Worm (Caenorhabditis elegans): ENCODE measurements around the gene kin-16.

kin-16 gene

DNA sequence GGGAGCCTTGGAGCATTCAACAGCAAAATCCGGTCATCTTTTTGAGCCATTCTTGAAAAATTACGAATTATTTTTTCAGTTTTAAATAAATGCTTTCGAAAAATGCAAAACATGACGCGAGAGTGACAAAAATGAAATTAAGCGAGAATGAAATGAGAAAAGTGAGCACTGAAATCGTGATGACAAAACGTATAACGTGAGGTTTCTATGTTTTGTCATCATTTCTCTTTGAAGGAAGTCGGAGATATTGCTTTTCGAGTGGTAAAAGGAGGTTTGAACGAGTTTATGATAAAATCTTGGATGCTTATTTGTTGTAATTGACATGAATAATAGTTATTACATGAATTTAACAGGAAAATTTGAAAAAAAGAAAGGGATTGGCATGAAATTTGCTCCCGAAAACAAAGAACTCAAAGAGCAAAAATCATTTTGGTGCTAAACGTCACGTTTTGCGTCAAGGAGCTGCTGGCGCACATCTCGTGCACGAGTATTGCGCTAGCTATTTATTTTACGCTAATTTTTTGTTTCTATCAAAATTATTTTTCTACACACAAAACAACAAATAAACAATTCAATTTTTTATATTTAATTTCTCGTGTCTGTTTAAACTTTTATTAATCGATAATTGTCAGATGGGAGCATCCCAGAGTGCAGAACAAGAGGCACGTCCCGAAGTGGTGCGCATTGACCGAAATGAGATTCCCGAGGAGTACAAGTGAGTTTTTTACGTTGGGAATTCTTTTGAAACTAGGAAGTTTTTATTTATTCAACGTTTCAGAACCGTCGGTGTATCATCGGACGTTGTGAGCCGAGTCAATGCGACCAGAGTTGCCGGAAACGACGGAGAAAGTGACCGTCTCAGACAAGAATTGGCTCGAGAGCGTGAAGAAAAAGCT is 19.3 kb downstream of the kin-16 start, which contains the start of the genes gss-1 and chch-3 (continued):
- TF ChIP-seq nhr-12 (tag; optimal IDR thresholded peaks at IDR 0.05) (no peak), nhr-47 (tag; optimal IDR thresholded peaks at IDR 0.05) (peak; percentile 74), elt-2 (tag; optimal IDR thresholded peaks at IDR 0.05) (peak; percentile 4), C04F5.9 (tag; optimal IDR thresholded peaks at IDR 0.05) (peak; percentile 24), unc-86 (tag; optimal IDR thresholded peaks at IDR 0.05) (peak; percentile 21), fkh-4 (tag; optimal IDR thresholded peaks at IDR 0.05; ENCODE audit: borderline replicate concordance) (no peak), fkh-8 (tag; optimal IDR thresholded peaks at IDR 0.05) (peak; percentile 42), pqm-1 (tag; optimal IDR thresholded peaks at IDR 0.05) (no peak), nhr-90 (tag; optimal IDR thresholded peaks at IDR 0.05; ENCODE audit: poor library complexity) (peak; percentile 28), nhr-77 (tag; optimal IDR thresholded peaks at IDR 0.05) (peak; percentile 7), nhr-237 (tag; optimal IDR thresholded peaks at IDR 0.05) (no peak), nhr-28 (tag; optimal IDR thresholded peaks at IDR 0.05) (no peak), ceh-82 (tag; optimal IDR thresholded peaks at IDR 0.05) (peak; percentile 55 to 67 (median 67)), tbx-2 (tag; optimal IDR thresholded peaks at IDR 0.05) (peak; percentile 68), unc-62 (GFP tag; optimal IDR thresholded peaks at IDR 0.05) (no peak), zip-4 (GFP tag; optimal IDR thresholded peaks at IDR 0.05) (no peak), alr-1 (tag; optimal IDR thresholded peaks at IDR 0.05; ENCODE audit: borderline replicate concordance) (no peak), vab-15 (tag; optimal IDR thresholded peaks at IDR 0.05) (no peak), unc-30 (tag; optimal IDR thresholded peaks at IDR 0.05) (no peak), irx-1 (tag; optimal IDR thresholded peaks at IDR 0.05) (no peak), lin-14 (GFP tag; optimal IDR thresholded peaks at IDR 0.05) (peak; percentile 81), pag-3 (tag; optimal IDR thresholded peaks at IDR 0.05; ENCODE audit: borderline replicate concordance, insufficient read depth) (no peak), grh-1 (GFP tag; IDR thresholded peaks at IDR 0.05) (peak; percentile 49; the same call in 1 of the 2 replicates), xbp-1 (tag; optimal IDR thresholded peaks at IDR 0.05) (peak; percentile 65), ceh-90 (tag; optimal IDR thresholded peaks at IDR 0.05) (no peak), ceh-8 (GFP tag; optimal IDR thresholded peaks at IDR 0.05) (peak; percentile 24), ceh-88 (GFP tag; IDR thresholded peaks at IDR 0.05) (no peak), snu-23 (GFP tag; optimal IDR thresholded peaks at IDR 0.05) (peak; percentile 74), C34B4.2 (tag; optimal IDR thresholded peaks at IDR 0.05) (no peak), nhr-11 (tag; optimal IDR thresholded peaks at IDR 0.05) (peak; percentile 61), mef-2 (tag; optimal IDR thresholded peaks at IDR 0.05) (no peak), nhr-19 (GFP tag; conservative IDR thresholded peaks at IDR 0.05) (peak; percentile 77), snpc-4 (tag; optimal IDR thresholded peaks at IDR 0.05) (peak; percentile 46), sup-37 (GFP tag; optimal IDR thresholded peaks at IDR 0.05) (no peak), fkh-10 (GFP tag; optimal IDR thresholded peaks at IDR 0.05) (no peak), ces-1 (GFP tag; optimal IDR thresholded peaks at IDR 0.05) (no peak), nhr-20 (tag; optimal IDR thresholded peaks at IDR 0.05) (peak; percentile 80), egl-13 (tag; optimal IDR thresholded peaks at IDR 0.05) (peak; percentile 33), aly-2 (tag; optimal IDR thresholded peaks at IDR 0.05) (peak; percentile 22), ets-5 (GFP tag; IDR thresholded peaks at IDR 0.05) (no peak), mdl-1 (tag; optimal IDR thresholded peaks at IDR 0.05) (peak in 1 of 2 experiments; percentile 63), sptf-1 (tag; optimal IDR thresholded peaks at IDR 0.05) (no peak), isw-1 (GFP tag; IDR thresholded peaks at IDR 0.05) (peak; percentile 63), jun-1 (tag; optimal IDR thresholded peaks at IDR 0.05) (no peak), nhr-76 (tag; optimal IDR thresholded peaks at IDR 0.05) (no peak), dsc-1 (tag; optimal IDR thresholded peaks at IDR 0.05) (no peak), nhr-84 (tag; optimal IDR thresholded peaks at IDR 0.05) (no peak), zag-1 (tag; optimal IDR thresholded peaks at IDR 0.05) (no peak), lin-39 (tag; optimal IDR thresholded peaks at IDR 0.05) (peak; percentile 49), ztf-11 (tag; optimal IDR thresholded peaks at IDR 0.05) (no peak), ama-1 (optimal IDR thresholded peaks at IDR 0.05) (no peak), nhr-85 (tag) (peak; percentile 80)
